Worm (Caenorhabditis elegans) whole organism, L1 larva: ENCODE measurements around the gene idpc-4.

Experiments used
- ama-1 ChIP-seq: fragments of 150-350 bp; optimal IDR thresholded peaks from 2 replicates; lab custom pipeline; 2014
- ces-1 ChIP-seq: fragments of 150-350 bp; optimal IDR thresholded peaks from 2 replicates; lab custom pipeline; 2014; ENCODE audit warnings: missing biosample characterization, missing genetic modification reagents, missing genetic modification characterization
- elt-2 ChIP-seq: sonication (generic microtip); optimal IDR thresholded peaks from 2 replicates; lab custom pipeline; 2016; ENCODE audit warnings: missing genetic modification characterization, mild to moderate bottlenecking, inconsistent platforms, missing compliant biosample characterization, missing genetic modification reagents
- fos-1 ChIP-seq: fragments of 150-350 bp; optimal IDR thresholded peaks from 2 replicates; lab custom pipeline; 2014; ENCODE audit warnings: missing biosample characterization, missing genetic modification characterization
- hlh-4 ChIP-seq: sonication (generic microtip); optimal IDR thresholded peaks from 2 replicates; lab custom pipeline; 2016; ENCODE audit warnings: mild to moderate bottlenecking, missing genetic modification characterization, missing compliant biosample characterization
- nhr-77 ChIP-seq: fragments of 150-350 bp; optimal IDR thresholded peaks from 2 replicates; lab custom pipeline; 2014; ENCODE audit warnings: missing biosample characterization, missing genetic modification characterization
- pag-3 ChIP-seq: sonication (generic microtip); optimal IDR thresholded peaks from 2 replicates; lab custom pipeline; 2017; ENCODE audit warnings: missing genetic modification characterization, mild to moderate bottlenecking, missing compliant biosample characterization, antibody characterized with exemption, borderline replicate concordance; ENCODE audit not compliant: insufficient read depth
- snpc-4 ChIP-seq: fragments of 150-350 bp; optimal IDR thresholded peaks from 2 replicates; lab custom pipeline; 2014; ENCODE audit warnings: missing biosample characterization, missing genetic modification characterization
- sup-37 ChIP-seq: fragments of 200-800 bp; sonication (Bioruptor generic); optimal IDR thresholded peaks from 2 replicates; lab custom pipeline; 2018; ENCODE audit warnings: mild to moderate bottlenecking, missing genetic modification characterization, missing compliant biosample characterization
- unc-86 ChIP-seq: sonication (generic microtip); optimal IDR thresholded peaks from 2 replicates; lab custom pipeline; 2016; ENCODE audit warnings: missing genetic modification characterization, missing compliant biosample characterization
- zip-4 ChIP-seq: fragments of 200-800 bp; sonication (Bioruptor generic); optimal IDR thresholded peaks from 2 replicates; lab custom pipeline; 2018; ENCODE audit warnings: mild to moderate bottlenecking, missing genetic modification characterization, moderate library complexity, missing compliant biosample characterization

ce11 chrV:9616687-9617086, 8.5 kb upstream of the idpc-4 start:
- TF ChIP-seq ama-1 (lab: Kevin White, UChicago) (no peak), snpc-4 (tag; lab: Kevin White, UChicago) (no peak), zip-4 (GFP tag; lab: Kevin White, UChicago) (no peak), fos-1 (tag; lab: Kevin White, UChicago) (no peak), pag-3 (tag; lab: Kevin White, UChicago) (no peak), sup-37 (no peak), unc-86 (tag; lab: Kevin White, UChicago) (no peak), hlh-4 (no peak), elt-2 (tag; lab: Kevin White, UChicago) (no peak), ces-1 (GFP tag; lab: Kevin White, UChicago) (no peak), nhr-77 (tag; lab: Kevin White, UChicago) (no peak)
